Fruit fly (Drosophila melanogaster) whole organism, prepupa: ENCODE data around the gene CycD.

Experiments
- Blimp-1 ChIP-seq: fragments of 200-800 bp; sonication (Bioruptor generic); optimal IDR thresholded peaks from 3 replicates; lab custom pipeline; 2017; ENCODE audit warnings: missing biosample characterization, missing genetic modification characterization, mild to moderate bottlenecking, moderate library complexity, missing genetic modification reagents
- CG10669 ChIP-seq: fragments of 200-800 bp; sonication (Bioruptor generic); optimal IDR thresholded peaks from 3 replicates; lab custom pipeline; 2018; ENCODE audit warnings: missing biosample characterization, mild to moderate bottlenecking, missing genetic modification characterization, moderate library complexity
- CG11294 ChIP-seq: fragments of 200-800 bp; sonication (Bioruptor generic); IDR thresholded peaks from 2 replicates; pipeline ENCODE4 v1.3.6; 2022; ENCODE audit warnings: missing biosample characterization, missing genetic modification characterization
- CG15336 ChIP-seq: fragments of 200-800 bp; sonication (Bioruptor generic); IDR thresholded peaks from 2 replicates; pipeline ENCODE4 v1.3.6; 2022; ENCODE audit warnings: missing biosample characterization, missing genetic modification characterization
- CG1621 ChIP-seq: fragments of 200-800 bp; sonication (Bioruptor generic); optimal IDR thresholded peaks from 3 replicates; lab custom pipeline; 2018; ENCODE audit warnings: missing biosample characterization, mild to moderate bottlenecking, missing genetic modification characterization
- CG16779 ChIP-seq: fragments of 200-800 bp; sonication (Bioruptor generic); optimal IDR thresholded peaks from 3 replicates; lab custom pipeline; 2017; ENCODE audit warnings: missing biosample characterization, mild to moderate bottlenecking, missing genetic modification characterization
- CG3032 ChIP-seq: fragments of 200-800 bp; optimal IDR thresholded peaks from 2 replicates; lab custom pipeline; 2019; ENCODE audit warnings: missing biosample characterization, mild to moderate bottlenecking, missing genetic modification characterization, moderate library complexity
- CG6276 ChIP-seq: fragments of 200-800 bp; sonication (Bioruptor generic); optimal IDR thresholded peaks from 2 replicates; lab custom pipeline; 2017; ENCODE audit warnings: missing biosample characterization, mild to moderate bottlenecking, missing genetic modification characterization
- CG6792 ChIP-seq: fragments of 200-800 bp; sonication (Bioruptor generic); optimal IDR thresholded peaks from 3 replicates; lab custom pipeline; 2016; ENCODE audit warnings: missing biosample characterization, missing genetic modification characterization
- CG7368 ChIP-seq: fragments of 200-800 bp; sonication (Bioruptor generic); optimal IDR thresholded peaks from 3 replicates; lab custom pipeline; 2016; ENCODE audit warnings: missing biosample characterization, missing genetic modification characterization
- CG8119 ChIP-seq: fragments of 200-800 bp; sonication (Bioruptor generic); IDR thresholded peaks from 3 replicates; pipeline ENCODE4 v1.3.6; 2022; ENCODE audit warnings: missing biosample characterization, missing genetic modification characterization
- CG8632 ChIP-seq: fragments of 200-800 bp; sonication (Bioruptor generic); optimal IDR thresholded peaks from 3 replicates; lab custom pipeline; 2016; ENCODE audit warnings: missing biosample characterization, missing genetic modification characterization
- CG9139 ChIP-seq: fragments of 200-800 bp; sonication (Bioruptor generic); optimal IDR thresholded peaks from 3 replicates; lab custom pipeline; 2017; ENCODE audit warnings: missing biosample characterization, mild to moderate bottlenecking, missing genetic modification characterization
- Eip75B ChIP-seq: fragments of 200-800 bp; sonication (Bioruptor generic); optimal IDR thresholded peaks from 3 replicates; lab custom pipeline; 2016; ENCODE audit warnings: missing biosample characterization, missing genetic modification characterization
- Eip78C ChIP-seq: fragments of 200-800 bp; sonication (Bioruptor generic); peaks from one replicate; lab custom pipeline; 2016; ENCODE audit warnings: missing biosample characterization, missing genetic modification characterization
- Ets21C ChIP-seq: fragments of 200-800 bp; sonication (Bioruptor generic); optimal IDR thresholded peaks from 3 replicates; lab custom pipeline; 2016; ENCODE audit warnings: missing biosample characterization, missing genetic modification characterization
- Ets96B ChIP-seq: fragments of 200-800 bp; optimal IDR thresholded peaks from 2 replicates; lab custom pipeline; 2019; ENCODE audit warnings: missing biosample characterization, mild to moderate bottlenecking, missing genetic modification characterization, moderate library complexity
- Hr38 ChIP-seq: sonication (Bioruptor generic); optimal IDR thresholded peaks from 2 replicates; lab custom pipeline; 2016; ENCODE audit warnings: missing biosample characterization, missing genetic modification characterization
- Hr4 ChIP-seq: fragments of 200-800 bp; sonication (Bioruptor generic); optimal IDR thresholded peaks from 3 replicates; lab custom pipeline; 2016; ENCODE audit warnings: missing biosample characterization, missing genetic modification characterization
- achi ChIP-seq: fragments of 200-800 bp; sonication (Bioruptor generic); optimal IDR thresholded peaks from 3 replicates; lab custom pipeline; 2016; ENCODE audit warnings: missing biosample characterization, missing genetic modification characterization
- acj6 ChIP-seq: fragments of 200-800 bp; sonication (Bioruptor generic); optimal IDR thresholded peaks from 3 replicates; lab custom pipeline; 2016; ENCODE audit warnings: missing biosample characterization, missing genetic modification characterization
- dsx ChIP-seq: fragments of 200-800 bp; optimal IDR thresholded peaks from 3 replicates; lab custom pipeline; 2019; ENCODE audit warnings: missing biosample characterization, mild to moderate bottlenecking, missing genetic modification characterization, moderate library complexity; ENCODE audit not compliant: poor library complexity, severe bottlenecking
- fd59A ChIP-seq: fragments of 200-800 bp; sonication (Bioruptor generic); optimal IDR thresholded peaks from 2 replicates; lab custom pipeline; 2017; ENCODE audit warnings: missing biosample characterization, mild to moderate bottlenecking, missing genetic modification characterization, missing genetic modification reagents
- fkh ChIP-seq: fragments of 200-800 bp; sonication (Bioruptor generic); optimal IDR thresholded peaks from 3 replicates; lab custom pipeline; 2017; ENCODE audit warnings: missing biosample characterization, mild to moderate bottlenecking, missing genetic modification characterization, moderate library complexity
- lz ChIP-seq: fragments of 200-800 bp; sonication (Bioruptor generic); optimal IDR thresholded peaks from 3 replicates; lab custom pipeline; 2016; ENCODE audit warnings: missing biosample characterization, missing genetic modification characterization
- net ChIP-seq: fragments of 200-800 bp; sonication (Bioruptor generic); optimal IDR thresholded peaks from 3 replicates; lab custom pipeline; 2016; ENCODE audit warnings: missing biosample characterization, missing genetic modification characterization
- ss ChIP-seq, 2 experiments: fragments of 200-800 bp; sonication (Bioruptor generic); optimal IDR thresholded peaks; 2 replicates in 1 of 2; 3 replicates in 1 of 2; lab custom pipeline; 2017 to 2018; ENCODE audit warnings: mild to moderate bottlenecking in 2 of 2, missing biosample characterization in 2 of 2, missing genetic modification characterization in 2 of 2, moderate library complexity in 1 of 2
- svp ChIP-seq: fragments of 200-800 bp; sonication (Bioruptor generic); peaks from one replicate; lab custom pipeline; 2016; ENCODE audit warnings: missing biosample characterization, missing genetic modification characterization
- topi ChIP-seq: fragments of 200-800 bp; sonication (Bioruptor generic); optimal IDR thresholded peaks from 3 replicates; lab custom pipeline; 2016; ENCODE audit warnings: missing biosample characterization, missing genetic modification characterization
- vri ChIP-seq: fragments of 200-800 bp; sonication (Bioruptor generic); optimal IDR thresholded peaks from 3 replicates; lab custom pipeline; 2016; ENCODE audit warnings: missing biosample characterization, mild to moderate bottlenecking, missing genetic modification characterization

The CycD gene

DNA sequence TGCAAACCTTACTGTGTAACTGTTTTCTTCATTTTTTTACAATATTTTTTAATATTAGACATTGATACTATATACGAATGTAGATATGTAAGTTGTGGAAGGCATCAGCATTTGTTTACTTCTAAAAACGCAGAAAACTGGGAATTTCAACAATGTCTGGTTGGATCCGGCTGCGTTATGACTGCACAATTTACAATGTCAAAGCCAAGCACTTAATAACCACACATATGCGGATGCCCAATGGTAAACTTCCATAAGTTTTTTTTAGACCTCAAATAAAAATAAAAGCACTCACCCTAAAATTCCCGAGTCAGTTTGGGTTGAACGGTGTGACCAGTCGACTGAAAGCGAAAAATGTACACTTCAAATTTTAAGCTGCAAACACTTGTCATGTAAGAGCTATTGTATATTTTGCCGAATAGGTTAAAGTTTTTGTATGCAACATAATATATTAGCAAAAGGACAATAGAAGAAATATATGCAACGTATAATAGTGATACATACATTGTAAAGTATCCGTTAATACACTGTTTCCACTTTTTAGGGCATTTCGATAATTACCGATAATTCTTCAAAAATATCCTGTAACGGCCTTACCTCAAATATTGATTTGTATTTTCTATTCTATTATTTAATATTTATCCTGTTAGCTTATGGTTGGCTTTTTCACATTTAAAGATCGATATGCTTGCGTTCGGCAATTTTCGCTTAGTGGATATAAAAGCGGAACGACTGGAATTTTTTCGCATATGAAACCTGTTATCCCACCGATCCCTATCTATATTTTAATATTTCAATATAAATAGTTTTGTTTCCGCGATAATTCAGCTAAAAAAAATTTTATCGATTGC lies 30.9 kb upstream of the CycD start, which contains the start of gene Stim:
Stim (minus strand) TSS at position 347 of the 851 bp plus-strand sequence.
- no peak for TF ChIP-seq CG10669 (GFP tag; lab: Kevin White, UChicago)
- no peak for TF ChIP-seq CG8119 (GFP tag; lab: Robert Waterston, UW)
- TF ChIP-seq CG11294 (GFP tag; lab: Robert Waterston, UW), result no peak
- peak; percentile 70 for TF ChIP-seq dsx (GFP tag; lab: Kevin White, UChicago)
- TF ChIP-seq acj6 (GFP tag; lab: Kevin White, UChicago), result no peak
- peak; percentile 63 for TF ChIP-seq achi (GFP tag; lab: Kevin White, UChicago)
- peak; percentile 67 for TF ChIP-seq svp
- TF ChIP-seq ss (GFP tag; optimal IDR thresholded peaks at IDR 0.05; lab: Kevin White, UChicago), result no peak

DNA sequence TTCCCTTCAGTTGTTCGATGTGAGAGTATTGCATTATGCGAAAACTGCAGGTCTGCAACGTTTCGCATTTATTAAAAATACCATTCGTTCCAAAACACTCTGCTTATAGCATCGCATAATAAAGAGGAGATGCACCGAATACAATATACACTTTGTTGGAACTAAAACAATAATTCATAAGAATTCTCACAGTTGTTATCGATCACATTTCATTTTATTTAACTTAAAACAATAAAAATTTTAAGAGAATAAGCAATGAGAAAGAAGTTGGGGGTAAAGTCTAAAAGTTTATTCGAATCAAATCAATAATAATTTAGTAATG lies 24.7 kb upstream of the CycD start:
- TF ChIP-seq CG3032 (tag; lab: Kevin White, UChicago), result peak; percentile 30
- peak; percentile 16 for TF ChIP-seq lz
- TF ChIP-seq CG8632 (GFP tag; lab: Kevin White, UChicago), result no peak
- TF ChIP-seq Eip78C (GFP tag; lab: Kevin White, UChicago), result peak; percentile 64
- TF ChIP-seq Hr4 (GFP tag; lab: Kevin White, UChicago), result peak; percentile 33

DNA sequence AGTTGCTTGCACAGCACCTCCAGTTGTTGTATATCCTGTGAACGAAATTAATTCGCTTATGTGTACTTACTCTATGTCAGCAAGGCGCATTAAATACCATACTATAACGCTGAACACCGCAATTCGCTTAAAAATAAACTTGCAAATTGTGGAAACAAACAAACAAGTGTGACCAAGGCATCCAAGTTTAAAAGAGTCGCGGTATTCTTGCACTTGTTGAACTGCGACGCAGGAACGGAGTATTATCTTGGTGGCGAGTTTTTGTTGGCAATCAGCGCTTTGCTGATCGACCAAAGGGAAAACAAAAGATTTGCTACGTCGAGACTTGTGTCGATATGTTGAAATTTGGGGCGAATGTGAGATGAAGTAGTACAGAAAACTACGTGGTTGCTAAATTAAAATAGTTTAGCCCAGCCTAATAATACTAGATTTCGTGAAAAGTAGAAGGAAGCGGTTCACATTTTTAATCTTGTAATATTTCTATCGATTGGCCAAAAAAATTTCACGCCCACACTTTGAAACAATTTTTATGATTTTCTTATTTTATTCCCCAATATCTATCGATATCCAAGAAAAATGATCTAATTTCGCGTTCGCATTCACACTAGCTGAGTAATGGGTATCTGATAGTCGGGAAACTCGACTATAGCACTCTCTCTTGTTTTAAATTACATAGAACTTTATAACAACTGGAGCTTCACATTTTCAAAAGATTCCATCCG lies 24.2 kb upstream of the CycD start, which contains the start of gene Ranbp16:
Ranbp16 (minus strand) TSS at position 364 of the 722 bp plus-strand sequence.
- TF ChIP-seq fkh (GFP tag; lab: Kevin White, UChicago) (no peak), Hr38 (GFP tag; lab: Kevin White, UChicago) (no peak), achi (GFP tag; lab: Kevin White, UChicago) (no peak), Eip78C (GFP tag; lab: Kevin White, UChicago) (no peak), CG15336 (no peak), CG9139 (GFP tag; lab: Kevin White, UChicago) (no peak), Hr4 (GFP tag; lab: Kevin White, UChicago) (no peak), Ets96B (tag; lab: Kevin White, UChicago) (no peak), fd59A (GFP tag; lab: Kevin White, UChicago) (no peak), CG7368 (no peak)
- TF ChIP-seq, all 60 proteins: peak for 0

DNA sequence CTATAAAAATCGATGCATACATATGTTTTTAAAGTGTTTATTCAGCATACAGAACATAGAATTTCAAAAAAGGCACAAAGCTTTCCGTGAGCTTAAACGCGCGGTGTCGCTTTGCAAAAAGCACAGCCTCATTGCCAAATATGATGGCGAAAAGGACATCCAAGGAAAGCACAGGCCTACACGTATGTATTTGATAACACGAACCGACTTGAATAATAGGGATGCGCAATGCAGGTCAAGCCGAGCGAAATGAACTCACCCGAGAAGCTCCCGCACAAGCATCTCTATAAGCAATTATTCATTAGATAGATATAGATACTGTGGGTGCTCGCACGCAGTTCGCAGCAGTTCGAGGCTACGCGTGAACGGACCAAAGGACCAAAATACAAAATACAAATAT lies 15.3 kb upstream of the CycD start, which contains the start of gene Lcch3:
Lcch3 (plus strand) TSS at position 301 of the 400 bp plus-strand sequence.
- no peak for TF ChIP-seq topi (GFP tag; lab: Kevin White, UChicago)
- no peak for TF ChIP-seq CG8119 (GFP tag; lab: Robert Waterston, UW)
- TF ChIP-seq fd59A (GFP tag; lab: Kevin White, UChicago), result no peak
- no peak for TF ChIP-seq fkh (GFP tag; lab: Kevin White, UChicago)
- TF ChIP-seq Blimp-1, result no peak
- TF ChIP-seq dsx (GFP tag; lab: Kevin White, UChicago), result no peak
- no peak for TF ChIP-seq CG6276 (GFP tag; lab: Kevin White, UChicago)
- no peak for TF ChIP-seq CG6792 (GFP tag; lab: Kevin White, UChicago)
- no peak for TF ChIP-seq CG1621 (tag; lab: Kevin White, UChicago)
- TF ChIP-seq CG16779 (tag; lab: Kevin White, UChicago), result no peak
- TF ChIP-seq Ets21C (GFP tag; lab: Kevin White, UChicago), result no peak
- TF ChIP-seq vri (GFP tag; lab: Kevin White, UChicago), result no peak
- no peak for TF ChIP-seq Eip75B
- no peak for TF ChIP-seq net (GFP tag; lab: Kevin White, UChicago)
- no peak for TF ChIP-seq ss (GFP tag; optimal IDR thresholded peaks at IDR 0.05; lab: Kevin White, UChicago)
- TF ChIP-seq svp, result no peak
